Worm (Caenorhabditis elegans) whole organism, L4/young adult: ENCODE data around the gene fipr-19.

ENCODE experiments used
- W03F9.2 ChIP-seq: fragments of 150-350 bp; optimal IDR thresholded peaks from 2 replicates; lab custom pipeline; 2014; ENCODE audit warnings: missing biosample characterization, missing genetic modification characterization
- dao-5 ChIP-seq: sonication (generic microtip); optimal IDR thresholded peaks from 2 replicates; lab custom pipeline; 2016; ENCODE audit warnings: missing genotype, missing genetic modification characterization, moderate library complexity, missing compliant biosample characterization
- him-1 ChIP-seq: sonication (generic microtip); optimal IDR thresholded peaks from 2 replicates; lab custom pipeline; 2016; ENCODE audit warnings: missing genotype, missing genetic modification reagents, missing genetic modification characterization, missing compliant biosample characterization

DNA sequence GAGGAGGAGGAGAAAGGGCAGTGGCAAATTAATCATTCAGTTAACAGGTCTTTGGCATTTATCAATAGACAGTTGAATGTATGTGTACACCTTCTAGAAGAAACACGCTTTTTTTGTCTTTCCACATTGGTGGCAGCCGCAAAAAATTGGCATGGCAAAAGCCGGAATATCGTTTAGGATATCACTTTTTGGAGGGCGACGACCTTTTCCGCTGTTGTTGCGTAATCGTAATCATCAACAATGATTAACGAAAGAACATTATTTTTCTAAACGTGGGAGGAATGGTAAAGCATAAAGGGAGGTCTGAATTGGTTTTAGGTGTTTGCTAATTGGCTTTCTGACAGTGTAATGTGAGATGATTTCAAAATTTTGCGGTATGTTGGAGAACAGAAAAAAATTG is 33.2 kb upstream of the fipr-19 start:
- TF ChIP-seq him-1 (tag; lab: Kevin White, UChicago) (no peak), W03F9.2 (tag; lab: Kevin White, UChicago) (no peak), dao-5 (no peak)
